Worm (Caenorhabditis elegans) whole organism, L1 larva: ENCODE data around the gene R06F6.14.

ENCODE experiments used
- C04F5.9 ChIP-seq: sonication (generic microtip); optimal IDR thresholded peaks from 2 replicates; lab custom pipeline; 2016; ENCODE audit warnings: missing genetic modification characterization, missing compliant biosample characterization
- C34B4.2 ChIP-seq: sonication (generic microtip); optimal IDR thresholded peaks from 2 replicates; lab custom pipeline; 2017; ENCODE audit warnings: mild to moderate bottlenecking, missing genetic modification characterization, missing compliant biosample characterization
- F16B12.6 ChIP-seq: fragments of 150-350 bp; optimal IDR thresholded peaks from 2 replicates; lab custom pipeline; 2014; ENCODE audit warnings: missing biosample characterization, missing genetic modification characterization
- Y116A8C.19 ChIP-seq: sonication (generic microtip); optimal IDR thresholded peaks from 2 replicates; lab custom pipeline; 2016; ENCODE audit warnings: missing compliant biosample characterization, missing genetic modification characterization, borderline replicate concordance
- aha-1 ChIP-seq: fragments of 150-350 bp; optimal IDR thresholded peaks from 2 replicates; lab custom pipeline; 2014; ENCODE audit warnings: missing biosample characterization, missing genetic modification characterization
- ama-1 ChIP-seq: fragments of 150-350 bp; optimal IDR thresholded peaks from 2 replicates; lab custom pipeline; 2014
- blmp-1 ChIP-seq: fragments of 150-350 bp; optimal IDR thresholded peaks from 2 replicates; lab custom pipeline; 2014; ENCODE audit warnings: missing biosample characterization, missing genetic modification characterization
- ceh-8 ChIP-seq: fragments of 200-800 bp; sonication (Bioruptor generic); optimal IDR thresholded peaks from 2 replicates; lab custom pipeline; 2018; ENCODE audit warnings: mild to moderate bottlenecking, missing genetic modification characterization, moderate library complexity, missing compliant biosample characterization
- ceh-82 ChIP-seq, 3 experiments: fragments of 150-350 bp in 1 of 3; sonication (generic microtip) in 2 of 3; optimal IDR thresholded peaks; 2 replicates each; lab custom pipeline; 2014 to 2017; ENCODE audit warnings: missing biosample characterization in 3 of 3, missing genetic modification characterization in 3 of 3
- ces-1 ChIP-seq: fragments of 150-350 bp; optimal IDR thresholded peaks from 2 replicates; lab custom pipeline; 2014; ENCODE audit warnings: missing biosample characterization, missing genetic modification reagents, missing genetic modification characterization
- dpl-1 ChIP-seq, 3 experiments: fragments of 150-350 bp in 2 of 3; sonication (generic microtip) in 1 of 3; optimal IDR thresholded peaks; 2 replicates each; lab custom pipeline; 2014 to 2017; ENCODE audit warnings: missing biosample characterization in 3 of 3, missing genetic modification characterization in 3 of 3, missing genetic modification reagents in 3 of 3
- dsc-1 ChIP-seq: sonication (generic microtip); optimal IDR thresholded peaks from 2 replicates; lab custom pipeline; 2016; ENCODE audit warnings: mild to moderate bottlenecking, missing genetic modification characterization, missing compliant biosample characterization
- efl-1 ChIP-seq, 4 experiments: fragments of 150-350 bp; optimal IDR thresholded peaks in 3 of 4; peaks in 1 of 4; 1 replicate in 1 of 4; 2 replicates in 3 of 4; lab custom pipeline; 2014; ENCODE audit warnings: missing biosample characterization in 2 of 4, missing genetic modification characterization in 2 of 4, missing genetic modification reagents in 2 of 4
- egl-13 ChIP-seq: sonication (generic microtip); optimal IDR thresholded peaks from 2 replicates; lab custom pipeline; 2016; ENCODE audit warnings: missing genotype, missing genetic modification reagents, missing genetic modification characterization, missing compliant biosample characterization
- egl-27 ChIP-seq, 2 experiments: fragments of 150-350 bp in 1 of 2; sonication (generic microtip); optimal IDR thresholded peaks; 3 replicates each; lab custom pipeline; 2017 to 2018; ENCODE audit warnings: missing biosample characterization in 2 of 2, missing genetic modification characterization in 2 of 2, missing genetic modification reagents in 2 of 2
- fkh-8 ChIP-seq: sonication (generic microtip); optimal IDR thresholded peaks from 2 replicates; lab custom pipeline; 2016; ENCODE audit warnings: mild to moderate bottlenecking, missing genetic modification characterization, missing compliant biosample characterization
- fos-1 ChIP-seq: fragments of 150-350 bp; optimal IDR thresholded peaks from 2 replicates; lab custom pipeline; 2014; ENCODE audit warnings: missing biosample characterization, missing genetic modification characterization
- grh-1 ChIP-seq: fragments of 200-800 bp; sonication (Bioruptor generic); IDR thresholded peaks from 2 replicates; pipeline ENCODE4 v1.3.6; 2022; ENCODE audit warnings: missing genetic modification reagents, missing genetic modification characterization, missing compliant biosample characterization
- hlh-17 ChIP-seq: fragments of 200-800 bp; sonication (Bioruptor generic); optimal IDR thresholded peaks from 2 replicates; lab custom pipeline; 2018; ENCODE audit warnings: missing genetic modification characterization, mild to moderate bottlenecking, missing compliant biosample characterization, moderate library complexity, borderline replicate concordance
- hlh-4 ChIP-seq: sonication (generic microtip); optimal IDR thresholded peaks from 2 replicates; lab custom pipeline; 2016; ENCODE audit warnings: mild to moderate bottlenecking, missing genetic modification characterization, missing compliant biosample characterization
- hpl-2 ChIP-seq: fragments of 150-350 bp; optimal IDR thresholded peaks from 2 replicates; lab custom pipeline; 2014; ENCODE audit warnings: missing biosample characterization, missing genetic modification reagents, missing genetic modification characterization
- lin-14 ChIP-seq: fragments of 200-800 bp; sonication (Bioruptor generic); optimal IDR thresholded peaks from 2 replicates; lab custom pipeline; 2018; ENCODE audit warnings: mild to moderate bottlenecking, missing genetic modification characterization, moderate library complexity, missing compliant biosample characterization
- lsy-2 ChIP-seq, 2 experiments: fragments of 150-350 bp; optimal IDR thresholded peaks; 2 replicates each; lab custom pipeline; 2014; ENCODE audit warnings: missing biosample characterization in 2 of 2, missing genetic modification characterization in 2 of 2
- mdl-1 ChIP-seq, 2 experiments: fragments of 150-350 bp; optimal IDR thresholded peaks; 2 replicates each; lab custom pipeline; 2014 to 2017; ENCODE audit warnings: missing biosample characterization in 2 of 2, missing genetic modification characterization in 2 of 2, inconsistent platforms in 1 of 2
- mef-2 ChIP-seq: fragments of 150-350 bp; optimal IDR thresholded peaks from 2 replicates; lab custom pipeline; 2014; ENCODE audit warnings: missing biosample characterization, missing genetic modification characterization
- nhr-12 ChIP-seq: sonication (generic microtip); optimal IDR thresholded peaks from 2 replicates; lab custom pipeline; 2017; ENCODE audit warnings: missing biosample characterization, missing genetic modification characterization
- nhr-19 ChIP-seq: fragments of 200-800 bp; sonication (Bioruptor generic); conservative IDR thresholded peaks from 2 replicates; pipeline ENCODE4 v1.3.6; 2022; ENCODE audit warnings: missing genetic modification characterization, missing compliant biosample characterization
- nhr-237 ChIP-seq: fragments of 150-350 bp; optimal IDR thresholded peaks from 2 replicates; lab custom pipeline; 2014; ENCODE audit warnings: missing biosample characterization, missing genetic modification characterization
- nhr-71 ChIP-seq: sonication (generic microtip); optimal IDR thresholded peaks from 2 replicates; lab custom pipeline; 2016; ENCODE audit warnings: mild to moderate bottlenecking, missing genetic modification characterization, moderate library complexity, missing compliant biosample characterization
- nhr-76 ChIP-seq: sonication (generic microtip); optimal IDR thresholded peaks from 2 replicates; lab custom pipeline; 2017; ENCODE audit warnings: missing biosample characterization, missing genetic modification characterization
- nhr-77 ChIP-seq: fragments of 150-350 bp; optimal IDR thresholded peaks from 2 replicates; lab custom pipeline; 2014; ENCODE audit warnings: missing biosample characterization, missing genetic modification characterization
- nhr-84 ChIP-seq: sonication (generic microtip); optimal IDR thresholded peaks from 2 replicates; lab custom pipeline; 2017; ENCODE audit warnings: missing biosample characterization, missing genetic modification characterization
- nhr-85 ChIP-seq: sonication (generic microtip); peaks from one replicate; lab custom pipeline; 2016; ENCODE audit warnings: missing genetic modification characterization, inconsistent platforms, missing compliant biosample characterization
- pag-3 ChIP-seq: sonication (generic microtip); optimal IDR thresholded peaks from 2 replicates; lab custom pipeline; 2017; ENCODE audit warnings: missing genetic modification characterization, mild to moderate bottlenecking, missing compliant biosample characterization, antibody characterized with exemption, borderline replicate concordance; ENCODE audit not compliant: insufficient read depth
- pqm-1 ChIP-seq: sonication (generic microtip); optimal IDR thresholded peaks from 3 replicates; lab custom pipeline; 2017; ENCODE audit warnings: missing biosample characterization, missing genetic modification characterization
- snu-23 ChIP-seq: sonication (generic microtip); optimal IDR thresholded peaks from 2 replicates; lab custom pipeline; 2016; ENCODE audit warnings: missing genetic modification characterization, missing compliant biosample characterization
- sox-4 ChIP-seq: sonication (generic microtip); optimal IDR thresholded peaks from 2 replicates; lab custom pipeline; 2016; ENCODE audit warnings: missing genetic modification characterization, missing compliant biosample characterization
- swsn-7 ChIP-seq: sonication (generic microtip); optimal IDR thresholded peaks from 2 replicates; lab custom pipeline; 2016; ENCODE audit warnings: missing genetic modification characterization, missing compliant biosample characterization
- tlp-1 ChIP-seq: fragments of 150-350 bp; optimal IDR thresholded peaks from 2 replicates; lab custom pipeline; 2014; ENCODE audit warnings: missing biosample characterization, missing genetic modification characterization
- unc-130 ChIP-seq: fragments of 150-350 bp; optimal IDR thresholded peaks from 2 replicates; lab custom pipeline; 2017; ENCODE audit warnings: missing biosample characterization, missing genetic modification characterization, inconsistent platforms
- unc-86 ChIP-seq: sonication (generic microtip); optimal IDR thresholded peaks from 2 replicates; lab custom pipeline; 2016; ENCODE audit warnings: missing genetic modification characterization, missing compliant biosample characterization
- unc-98 ChIP-seq: fragments of 200-800 bp; sonication (Bioruptor generic); IDR thresholded peaks from 2 replicates; pipeline ENCODE4 v1.3.6; 2022; ENCODE audit warnings: missing genetic modification characterization, missing compliant biosample characterization
- zag-1 ChIP-seq: fragments of 150-350 bp; optimal IDR thresholded peaks from 2 replicates; lab custom pipeline; 2014; ENCODE audit warnings: missing biosample characterization, missing genetic modification characterization
- zip-4 ChIP-seq: fragments of 200-800 bp; sonication (Bioruptor generic); optimal IDR thresholded peaks from 2 replicates; lab custom pipeline; 2018; ENCODE audit warnings: mild to moderate bottlenecking, missing genetic modification characterization, moderate library complexity, missing compliant biosample characterization
- ztf-11 ChIP-seq, 2 experiments: sonication (generic microtip); optimal IDR thresholded peaks; 2 replicates each; lab custom pipeline; 2016 to 2017; ENCODE audit warnings: missing genetic modification characterization in 2 of 2, missing biosample characterization in 1 of 2, missing compliant biosample characterization in 1 of 2
- ztf-4 ChIP-seq: fragments of 150-350 bp; optimal IDR thresholded peaks from 2 replicates; lab custom pipeline; 2014; ENCODE audit warnings: missing biosample characterization, missing genetic modification characterization

The R06F6.14 gene

DNA sequence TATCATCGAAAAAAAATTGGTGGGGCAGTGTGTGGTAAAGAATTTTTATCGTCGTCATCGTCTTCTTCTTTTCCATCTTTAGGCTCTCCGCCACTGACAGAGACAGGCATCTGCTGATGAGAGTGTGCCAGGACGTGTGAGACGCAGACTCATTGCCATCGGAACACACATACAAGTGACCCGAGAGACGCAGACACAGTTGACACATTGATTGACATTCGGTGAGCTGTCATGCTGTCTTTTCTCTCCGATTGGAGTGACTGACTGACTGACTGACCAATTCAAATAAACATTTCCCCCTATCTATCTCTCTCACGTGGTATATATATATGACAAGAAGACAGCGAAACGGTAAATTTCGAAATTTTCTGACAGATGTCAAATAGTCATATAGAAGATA is 42.0 kb downstream of the R06F6.14 start (continued):
- TF ChIP-seq Y116A8C.19 (tag; lab: Kevin White, UChicago): no peak
- TF ChIP-seq blmp-1 (tag; lab: Kevin White, UChicago): no peak
- TF ChIP-seq lsy-2 (tag; optimal IDR thresholded peaks at IDR 0.05; lab: Kevin White, UChicago): peak; percentile 65 to 72
- TF ChIP-seq nhr-77 (tag; lab: Kevin White, UChicago): peak; percentile 22
- TF ChIP-seq fos-1 (tag; lab: Kevin White, UChicago): no peak
- TF ChIP-seq snu-23 (GFP tag; lab: Kevin White, UChicago): peak; percentile 87
- TF ChIP-seq tlp-1 (tag; lab: Kevin White, UChicago): no peak
- no peak for TF ChIP-seq mef-2 (tag; lab: Kevin White, UChicago)
- no peak for TF ChIP-seq nhr-84
- TF ChIP-seq C04F5.9 (tag; lab: Kevin White, UChicago): peak; percentile 76
- peak; percentile 61 for TF ChIP-seq fkh-8 (tag; lab: Kevin White, UChicago)
- no peak for TF ChIP-seq sox-4
- TF ChIP-seq ztf-4: peak; percentile 69
- TF ChIP-seq dsc-1 (tag; lab: Kevin White, UChicago): peak; percentile 24
- TF ChIP-seq F16B12.6: no peak
- peak in 1 of 2 experiments; percentile 69 for TF ChIP-seq mdl-1 (tag; optimal IDR thresholded peaks at IDR 0.05; lab: Kevin White, UChicago)
- peak in 1 of 2 experiments; percentile 71 for TF ChIP-seq ztf-11 (tag; optimal IDR thresholded peaks at IDR 0.05; lab: Kevin White, UChicago)
- no peak for TF ChIP-seq zag-1 (tag; lab: Kevin White, UChicago)
- no peak for TF ChIP-seq pag-3 (tag; lab: Kevin White, UChicago)
- no peak for TF ChIP-seq egl-27 (tag; optimal IDR thresholded peaks at IDR 0.05; lab: Kevin White, UChicago)
- TF ChIP-seq nhr-85 (tag; lab: Kevin White, UChicago): peak; percentile 97
- peak in 2 of 3 experiments; percentile 0 to 62 for TF ChIP-seq ceh-82 (tag; optimal IDR thresholded peaks at IDR 0.05; lab: Kevin White, UChicago)
- TF ChIP-seq unc-86 (tag; lab: Kevin White, UChicago): peak; percentile 60
- TF ChIP-seq ceh-8 (GFP tag; lab: Kevin White, UChicago): no peak
- TF ChIP-seq pqm-1 (tag; lab: Kevin White, UChicago): no peak
- TF ChIP-seq efl-1 (optimal IDR thresholded peaks at IDR 0.05; lab: Kevin White, UChicago): peak; percentile 65 to 67
- TF ChIP-seq efl-1 (GFP tag; optimal IDR thresholded peaks at IDR 0.05 in 1 of 2; lab: Kevin White, UChicago): peak; percentile 56 to 95
- peak; percentile 62 for TF ChIP-seq aha-1
- TF ChIP-seq grh-1: no peak
- TF ChIP-seq nhr-76: no peak
- TF ChIP-seq nhr-19 (GFP tag; lab: Robert Waterston, UW): peak; percentile 68
- TF ChIP-seq lin-14 (GFP tag; lab: Kevin White, UChicago): peak; percentile 99
- TF ChIP-seq hpl-2: no peak
- peak; percentile 90 for TF ChIP-seq nhr-71 (tag; lab: Kevin White, UChicago)
- TF ChIP-seq ces-1 (GFP tag; lab: Kevin White, UChicago): no peak
- no peak for TF ChIP-seq C34B4.2
- TF ChIP-seq nhr-237 (tag; lab: Kevin White, UChicago): no peak
- TF ChIP-seq nhr-12 (tag; lab: Kevin White, UChicago): no peak
- TF ChIP-seq unc-98: no peak
- TF ChIP-seq swsn-7 (tag; lab: Kevin White, UChicago): peak; percentile 68
- TF ChIP-seq egl-13 (tag; lab: Kevin White, UChicago): peak; percentile 59
- TF ChIP-seq zip-4 (GFP tag; lab: Kevin White, UChicago): no peak
- TF ChIP-seq ama-1 (lab: Kevin White, UChicago): no peak
- TF ChIP-seq unc-130 (tag; lab: Kevin White, UChicago): no peak
- no peak for TF ChIP-seq hlh-4 (tag; lab: Kevin White, UChicago)
- TF ChIP-seq hlh-17 (GFP tag; lab: Kevin White, UChicago): no peak
- peak; percentile 35 to 61 (median 55) for TF ChIP-seq dpl-1 (GFP tag; optimal IDR thresholded peaks at IDR 0.05; lab: Kevin White, UChicago)
